Worm (Caenorhabditis elegans) whole organism, L2 larva: Measurements from ENCODE around the gene smr-1.

ENCODE experiments used
- C34F6.9 ChIP-seq: fragments of 150-350 bp; optimal IDR thresholded peaks from 2 replicates; lab custom pipeline; 2014; ENCODE audit warnings: missing biosample characterization, missing genetic modification characterization
- R02D3.7 ChIP-seq: fragments of 150-350 bp; optimal IDR thresholded peaks from 2 replicates; lab custom pipeline; 2014; ENCODE audit warnings: missing biosample characterization, missing genetic modification characterization
- Y55F3AM.14 ChIP-seq: fragments of 200-800 bp; sonication (Bioruptor generic); optimal IDR thresholded peaks from 2 replicates; lab custom pipeline; 2018; ENCODE audit warnings: mild to moderate bottlenecking, missing genetic modification characterization, missing compliant biosample characterization
- ZK546.5 ChIP-seq: sonication (generic microtip); optimal IDR thresholded peaks from 2 replicates; lab custom pipeline; 2017; ENCODE audit warnings: missing biosample characterization, missing genetic modification characterization
- alr-1 ChIP-seq: fragments of 150-350 bp; optimal IDR thresholded peaks from 2 replicates; lab custom pipeline; 2014; ENCODE audit warnings: missing biosample characterization, missing genetic modification characterization
- aly-2 ChIP-seq: fragments of 150-350 bp; optimal IDR thresholded peaks from 2 replicates; lab custom pipeline; 2014; ENCODE audit warnings: missing biosample characterization, missing genetic modification characterization
- blmp-1 ChIP-seq: sonication (generic microtip); optimal IDR thresholded peaks from 2 replicates; lab custom pipeline; 2017; ENCODE audit warnings: missing genetic modification characterization, mild to moderate bottlenecking, missing compliant biosample characterization, antibody characterized with exemption, moderate library complexity; ENCODE audit not compliant: insufficient read depth
- ceh-16 ChIP-seq: fragments of 150-350 bp; optimal IDR thresholded peaks from 2 replicates; lab custom pipeline; 2014; ENCODE audit warnings: missing biosample characterization, missing genetic modification characterization
- dmd-4 ChIP-seq: sonication (generic microtip); optimal IDR thresholded peaks from 2 replicates; lab custom pipeline; 2017; ENCODE audit warnings: missing biosample characterization, missing genetic modification characterization
- elt-1 ChIP-seq: fragments of 150-350 bp; optimal IDR thresholded peaks from 2 replicates; lab custom pipeline; 2014; ENCODE audit warnings: missing biosample characterization, missing genetic modification characterization
- elt-3 ChIP-seq: sonication (generic microtip); optimal IDR thresholded peaks from 2 replicates; lab custom pipeline; 2017; ENCODE audit warnings: missing biosample characterization, missing genetic modification characterization
- gmeb-1 ChIP-seq: fragments of 150-350 bp; optimal IDR thresholded peaks from 2 replicates; lab custom pipeline; 2014; ENCODE audit warnings: missing biosample characterization, missing genetic modification characterization
- lin-11 ChIP-seq: fragments of 150-350 bp; sonication (generic microtip); optimal IDR thresholded peaks from 2 replicates; lab custom pipeline; 2014; ENCODE audit warnings: missing biosample characterization, missing genetic modification characterization, inconsistent platforms, mixed read lengths
- lin-39 ChIP-seq: fragments of 150-350 bp; optimal IDR thresholded peaks from 2 replicates; lab custom pipeline; 2014; ENCODE audit warnings: missing biosample characterization, missing genetic modification reagents, missing genetic modification characterization
- mbf-1 ChIP-seq: sonication (generic microtip); optimal IDR thresholded peaks from 2 replicates; lab custom pipeline; 2017; ENCODE audit warnings: missing biosample characterization, missing genetic modification characterization
- mdl-1 ChIP-seq, 2 experiments: fragments of 150-350 bp in 1 of 2; sonication (generic microtip) in 1 of 2; optimal IDR thresholded peaks; 2 replicates each; lab custom pipeline; 2017; ENCODE audit warnings: missing biosample characterization in 2 of 2, missing genetic modification characterization in 2 of 2
- nhr-10 ChIP-seq: sonication (generic microtip); optimal IDR thresholded peaks from 2 replicates; lab custom pipeline; 2017; ENCODE audit warnings: missing biosample characterization, missing genetic modification characterization
- nhr-12 ChIP-seq: fragments of 150-350 bp; optimal IDR thresholded peaks from 2 replicates; lab custom pipeline; 2014; ENCODE audit warnings: missing biosample characterization, missing genetic modification characterization
- nhr-237 ChIP-seq: fragments of 150-350 bp; optimal IDR thresholded peaks from 2 replicates; lab custom pipeline; 2014; ENCODE audit warnings: missing biosample characterization, missing genetic modification characterization
- nhr-25 ChIP-seq: fragments of 150-350 bp; sonication (generic microtip); optimal IDR thresholded peaks from 3 replicates; lab custom pipeline; 2014; ENCODE audit warnings: missing biosample characterization, missing genetic modification characterization
- nhr-6 ChIP-seq: fragments of 150-350 bp; optimal IDR thresholded peaks from 2 replicates; lab custom pipeline; 2014; ENCODE audit warnings: missing biosample characterization, missing genetic modification characterization
- nhr-77 ChIP-seq: fragments of 150-350 bp; optimal IDR thresholded peaks from 2 replicates; lab custom pipeline; 2014; ENCODE audit warnings: missing biosample characterization, missing genetic modification characterization
- peb-1 ChIP-seq: fragments of 150-350 bp; optimal IDR thresholded peaks from 2 replicates; lab custom pipeline; 2014; ENCODE audit warnings: missing biosample characterization, missing genetic modification characterization
- sem-4 ChIP-seq: fragments of 150-350 bp; optimal IDR thresholded peaks from 2 replicates; lab custom pipeline; 2014; ENCODE audit warnings: missing biosample characterization, missing genetic modification reagents, missing genetic modification characterization
- skn-1 ChIP-seq: sonication (generic microtip); optimal IDR thresholded peaks from 2 replicates; lab custom pipeline; 2017; ENCODE audit warnings: missing biosample characterization, missing genetic modification characterization
- sma-3 ChIP-seq: sonication (generic microtip); optimal IDR thresholded peaks from 2 replicates; lab custom pipeline; 2016; ENCODE audit warnings: missing genetic modification reagents, missing genetic modification characterization, missing compliant biosample characterization
- sma-9 ChIP-seq, 2 experiments: fragments of 150-350 bp in 1 of 2; sonication (generic microtip) in 1 of 2; optimal IDR thresholded peaks; 2 replicates each; lab custom pipeline; 2014 to 2016; ENCODE audit warnings: missing genetic modification characterization in 2 of 2, mild to moderate bottlenecking in 1 of 2, missing biosample characterization in 1 of 2, missing compliant biosample characterization in 1 of 2, missing genetic modification reagents in 1 of 2, moderate library complexity in 1 of 2
- snpc-4 ChIP-seq: fragments of 150-350 bp; optimal IDR thresholded peaks from 2 replicates; lab custom pipeline; 2014; ENCODE audit warnings: missing biosample characterization, missing genetic modification characterization
- unc-39 ChIP-seq: fragments of 150-350 bp; optimal IDR thresholded peaks from 2 replicates; lab custom pipeline; 2014; ENCODE audit warnings: missing biosample characterization, missing genetic modification characterization
- unc-55 ChIP-seq: fragments of 150-350 bp; sonication (generic microtip); optimal IDR thresholded peaks from 3 replicates; lab custom pipeline; 2014; ENCODE audit warnings: missing biosample characterization, missing genetic modification reagents, missing genetic modification characterization
- unc-62 ChIP-seq: fragments of 150-350 bp; optimal IDR thresholded peaks from 2 replicates; lab custom pipeline; 2014; ENCODE audit warnings: missing biosample characterization, missing genetic modification reagents, missing genetic modification characterization
- zag-1 ChIP-seq: fragments of 150-350 bp; optimal IDR thresholded peaks from 2 replicates; lab custom pipeline; 2014; ENCODE audit warnings: missing biosample characterization, missing genetic modification characterization
- ztf-1 ChIP-seq: fragments of 200-800 bp; sonication (Bioruptor generic); conservative IDR thresholded peaks from 2 replicates; pipeline ENCODE4 v1.3.6; 2022; ENCODE audit warnings: missing genetic modification characterization, missing compliant biosample characterization
- ztf-11 ChIP-seq: sonication (generic microtip); optimal IDR thresholded peaks from 2 replicates; lab custom pipeline; 2017; ENCODE audit warnings: missing biosample characterization, missing genetic modification characterization
- ztf-4 ChIP-seq: fragments of 150-350 bp; optimal IDR thresholded peaks from 2 replicates; lab custom pipeline; 2014; ENCODE audit warnings: missing biosample characterization, missing genetic modification characterization

smr-1 gene

ce11 chrIII:1169622-1170021 lies 26.6 kb downstream of the smr-1 start:
- TF ChIP-seq sem-4 (tag; lab: Kevin White, UChicago): no peak
- TF ChIP-seq, all 48 proteins: peak for 0

ce11 chrIII:1173331-1173730 lies 30.4 kb downstream of the smr-1 start:
- no peak for TF ChIP-seq nhr-12 (tag; lab: Kevin White, UChicago)
- TF ChIP-seq nhr-10 (tag; lab: Kevin White, UChicago): no peak
- no peak for TF ChIP-seq nhr-6 (tag; lab: Kevin White, UChicago)
- TF ChIP-seq sma-3: no peak
- TF ChIP-seq ztf-4 (tag; lab: Kevin White, UChicago): no peak
- no peak for TF ChIP-seq elt-1
- no peak for TF ChIP-seq ztf-1
- TF ChIP-seq dmd-4 (tag; lab: Kevin White, UChicago): no peak
- no peak for TF ChIP-seq ZK546.5 (tag; lab: Kevin White, UChicago)
- no peak for TF ChIP-seq unc-62 (GFP tag; lab: Kevin White, UChicago)
- TF ChIP-seq lin-11 (tag; lab: Kevin White, UChicago): no peak
- TF ChIP-seq zag-1 (tag; lab: Kevin White, UChicago): no peak
- TF ChIP-seq elt-3 (tag; lab: Kevin White, UChicago): no peak
- no peak for TF ChIP-seq unc-55 (GFP tag; lab: Kevin White, UChicago)
- no peak for TF ChIP-seq nhr-77 (tag; lab: Kevin White, UChicago)
- TF ChIP-seq skn-1 (tag; lab: Kevin White, UChicago): no peak
- TF ChIP-seq sma-9 (GFP tag; optimal IDR thresholded peaks at IDR 0.05; lab: Kevin White, UChicago): no peak
- TF ChIP-seq sma-9 (tag; optimal IDR thresholded peaks at IDR 0.05; lab: Kevin White, UChicago): no peak
- TF ChIP-seq alr-1 (tag; lab: Kevin White, UChicago): no peak

ce11 chrIII:1176080-1176608 lies 33.2 kb downstream of the smr-1 start, which contains the start of gene eak-3:
Gene eak-3 (minus strand): TSS chrIII:1176558.
- TF ChIP-seq blmp-1 (tag; lab: Kevin White, UChicago) (no peak), ztf-11 (tag; lab: Kevin White, UChicago) (no peak), snpc-4 (no peak), dmd-4 (tag; lab: Kevin White, UChicago) (no peak), unc-55 (GFP tag; lab: Kevin White, UChicago) (no peak), lin-11 (tag; lab: Kevin White, UChicago) (no peak), nhr-12 (tag; lab: Kevin White, UChicago) (no peak), nhr-237 (tag; lab: Kevin White, UChicago) (no peak), lin-39 (tag; lab: Kevin White, UChicago) (no peak), R02D3.7 (tag; lab: Kevin White, UChicago) (no peak), unc-39 (tag; lab: Kevin White, UChicago) (no peak), peb-1 (tag; lab: Kevin White, UChicago) (no peak), C34F6.9 (no peak), ceh-16 (tag; lab: Kevin White, UChicago) (no peak), Y55F3AM.14 (no peak), mdl-1 (tag; optimal IDR thresholded peaks at IDR 0.05; lab: Kevin White, UChicago) (no peak), gmeb-1 (tag; lab: Kevin White, UChicago) (no peak), sma-3 (no peak), skn-1 (tag; lab: Kevin White, UChicago) (no peak), nhr-25 (tag; lab: Kevin White, UChicago) (no peak)

ce11 chrIII:1179006-1179405 lies 36.0 kb downstream of the smr-1 start:
- TF ChIP-seq unc-55 (GFP tag; lab: Kevin White, UChicago): no peak
- TF ChIP-seq R02D3.7 (tag; lab: Kevin White, UChicago): no peak
- TF ChIP-seq gmeb-1 (tag; lab: Kevin White, UChicago): no peak
- TF ChIP-seq unc-39 (tag; lab: Kevin White, UChicago): no peak
- no peak for TF ChIP-seq blmp-1 (tag; lab: Kevin White, UChicago)
- no peak for TF ChIP-seq nhr-77 (tag; lab: Kevin White, UChicago)
- TF ChIP-seq mbf-1 (tag; lab: Kevin White, UChicago): no peak
- no peak for TF ChIP-seq nhr-25 (tag; lab: Kevin White, UChicago)
- TF ChIP-seq aly-2 (tag; lab: Kevin White, UChicago): no peak
- TF ChIP-seq, all 48 proteins: peak for 0
